Fruit fly (Drosophila melanogaster): ENCODE data around the gene CG1847.

dm6 chrX:11891682-11892179 is 22.8 kb downstream of the CG1847 start, which contains the start of gene sicily:
- no peak for TF ChIP-seq CG8301 (tag; optimal IDR thresholded peaks at IDR 0.05)
- TF ChIP-seq gl (tag; optimal IDR thresholded peaks at IDR 0.05): no peak
- TF ChIP-seq rn (GFP tag; IDR thresholded peaks at IDR 0.05): no peak
- no peak for TF ChIP-seq CG14655 (GFP tag; optimal IDR thresholded peaks at IDR 0.05)
- TF ChIP-seq CG12605 (GFP tag; IDR thresholded peaks at IDR 0.05): no peak
- no peak for TF ChIP-seq Pif1A (GFP tag; optimal IDR thresholded peaks at IDR 0.05)
- no peak for TF ChIP-seq CG13204 (GFP tag; optimal IDR thresholded peaks at IDR 0.05)
- TF ChIP-seq EcR (GFP tag; optimal IDR thresholded peaks at IDR 0.05): no peak
- TF ChIP-seq CG4496 (GFP tag; IDR thresholded peaks at IDR 0.05): no peak
- TF ChIP-seq CG10348 (GFP tag; IDR thresholded peaks at IDR 0.05): no peak
